Worm (Caenorhabditis elegans) whole organism, mixed stage, embryonic: ENCODE data around the gene abts-2.
A peak's percentile ranks its signal among the peaks of the same experiment; 100 is the strongest.

Experiments used
- M03D4.4 ChIP-seq: sonication (generic microtip); optimal IDR thresholded peaks from 2 replicates; lab custom pipeline; 2017; ENCODE audit warnings: mild to moderate bottlenecking, missing genetic modification characterization, missing compliant biosample characterization
- bed-3 ChIP-seq: fragments of 200-800 bp; sonication (Bioruptor generic); optimal IDR thresholded peaks from 3 replicates; lab custom pipeline; 2018; ENCODE audit warnings: mild to moderate bottlenecking, missing genetic modification characterization, moderate library complexity, missing compliant biosample characterization
- blmp-1 ChIP-seq: fragments of 150-350 bp; optimal IDR thresholded peaks from 2 replicates; lab custom pipeline; 2014; ENCODE audit warnings: missing biosample characterization, missing genetic modification characterization
- ceh-39 ChIP-seq: fragments of 150-350 bp; optimal IDR thresholded peaks from 2 replicates; lab custom pipeline; 2014; ENCODE audit warnings: missing biosample characterization, missing genetic modification characterization
- ceh-43 ChIP-seq: fragments of 200-800 bp; sonication (Bioruptor generic); optimal IDR thresholded peaks from 2 replicates; lab custom pipeline; 2018; ENCODE audit warnings: mild to moderate bottlenecking, missing genetic modification characterization, moderate library complexity, missing compliant biosample characterization
- ceh-83 ChIP-seq: fragments of 200-800 bp; sonication (Bioruptor generic); optimal IDR thresholded peaks from 2 replicates; lab custom pipeline; 2018; ENCODE audit warnings: mild to moderate bottlenecking, missing genetic modification characterization, missing compliant biosample characterization
- ces-1 ChIP-seq: fragments of 150-350 bp; optimal IDR thresholded peaks from 2 replicates; lab custom pipeline; 2014; ENCODE audit warnings: missing biosample characterization, missing genetic modification reagents, missing genetic modification characterization
- cnd-1 ChIP-seq: fragments of 200-800 bp; sonication (Bioruptor generic); optimal IDR thresholded peaks from 2 replicates; lab custom pipeline; 2018; ENCODE audit warnings: mild to moderate bottlenecking, missing genetic modification characterization, missing compliant biosample characterization
- drap-1 ChIP-seq: fragments of 200-800 bp; sonication (Bioruptor generic); optimal IDR thresholded peaks from 3 replicates; lab custom pipeline; 2018; ENCODE audit warnings: mild to moderate bottlenecking, missing genetic modification characterization, missing compliant biosample characterization
- elt-1 ChIP-seq: sonication (generic microtip); optimal IDR thresholded peaks from 2 replicates; lab custom pipeline; 2017; ENCODE audit warnings: missing genetic modification characterization, mild to moderate bottlenecking, missing compliant biosample characterization, antibody characterized with exemption, moderate library complexity, borderline replicate concordance; ENCODE audit not compliant: insufficient read depth
- elt-3 ChIP-seq: fragments of 150-350 bp; optimal IDR thresholded peaks from 2 replicates; lab custom pipeline; 2014; ENCODE audit warnings: missing biosample characterization, missing genetic modification characterization
- flh-1 ChIP-seq: fragments of 200-800 bp; sonication (Bioruptor generic); optimal IDR thresholded peaks from 2 replicates; lab custom pipeline; 2018; ENCODE audit warnings: mild to moderate bottlenecking, missing genetic modification characterization, moderate library complexity, missing compliant biosample characterization
- ham-2 ChIP-seq: fragments of 200-800 bp; sonication (Bioruptor generic); optimal IDR thresholded peaks from 2 replicates; lab custom pipeline; 2018; ENCODE audit warnings: mild to moderate bottlenecking, missing genetic modification characterization, missing compliant biosample characterization
- hlh-1 ChIP-seq: fragments of 150-350 bp; optimal IDR thresholded peaks from 2 replicates; lab custom pipeline; 2014; ENCODE audit warnings: missing biosample characterization, missing genetic modification reagents, missing genetic modification characterization
- lin-13 ChIP-seq: fragments of 150-350 bp; optimal IDR thresholded peaks from 2 replicates; lab custom pipeline; 2014; ENCODE audit warnings: missing biosample characterization, missing genetic modification characterization
- lin-32 ChIP-seq: fragments of 200-800 bp; sonication (Bioruptor generic); optimal IDR thresholded peaks from 2 replicates; lab custom pipeline; 2018; ENCODE audit warnings: mild to moderate bottlenecking, missing genetic modification characterization, missing compliant biosample characterization
- lsy-2 ChIP-seq: fragments of 150-350 bp; optimal IDR thresholded peaks from 2 replicates; lab custom pipeline; 2014; ENCODE audit warnings: missing biosample characterization, missing genetic modification characterization
- mab-5 ChIP-seq: fragments of 150-350 bp; optimal IDR thresholded peaks from 2 replicates; lab custom pipeline; 2014; ENCODE audit warnings: missing biosample characterization, missing genetic modification characterization
- mep-1 ChIP-seq: fragments of 150-350 bp; optimal IDR thresholded peaks from 2 replicates; lab custom pipeline; 2017; ENCODE audit warnings: missing biosample characterization, missing genetic modification reagents, missing genetic modification characterization, inconsistent platforms
- mls-2 ChIP-seq: sonication (generic microtip); optimal IDR thresholded peaks from 2 replicates; lab custom pipeline; 2016; ENCODE audit warnings: mild to moderate bottlenecking, missing genetic modification characterization, moderate library complexity, missing compliant biosample characterization
- nhr-12 ChIP-seq: fragments of 150-350 bp; optimal IDR thresholded peaks from 2 replicates; lab custom pipeline; 2014; ENCODE audit warnings: missing biosample characterization, missing genetic modification characterization
- nhr-2 ChIP-seq: fragments of 150-350 bp; optimal IDR thresholded peaks from 2 replicates; lab custom pipeline; 2014; ENCODE audit warnings: missing biosample characterization, missing genetic modification characterization
- nhr-237 ChIP-seq: fragments of 150-350 bp; optimal IDR thresholded peaks from 2 replicates; lab custom pipeline; 2014; ENCODE audit warnings: missing biosample characterization, missing genetic modification characterization
- nhr-28 ChIP-seq: fragments of 150-350 bp; optimal IDR thresholded peaks from 2 replicates; lab custom pipeline; 2014; ENCODE audit warnings: missing biosample characterization, missing genetic modification characterization
- nhr-76 ChIP-seq: sonication (generic microtip); optimal IDR thresholded peaks from 2 replicates; lab custom pipeline; 2017; ENCODE audit warnings: missing biosample characterization, missing genetic modification characterization
- pha-4 ChIP-seq: fragments of 150-350 bp; optimal IDR thresholded peaks from 2 replicates; lab custom pipeline; 2018; ENCODE audit warnings: missing biosample characterization, missing genetic modification reagents, missing genetic modification characterization
- sem-2 ChIP-seq: fragments of 200-800 bp; sonication (Bioruptor generic); optimal IDR thresholded peaks from 2 replicates; lab custom pipeline; 2018; ENCODE audit warnings: mild to moderate bottlenecking, missing genetic modification characterization, missing compliant biosample characterization
- snpc-4 ChIP-seq: fragments of 150-350 bp; optimal IDR thresholded peaks from 2 replicates; lab custom pipeline; 2014; ENCODE audit warnings: missing biosample characterization, missing genetic modification characterization
- sptf-1 ChIP-seq: sonication (generic microtip); optimal IDR thresholded peaks from 2 replicates; lab custom pipeline; 2017; ENCODE audit warnings: mild to moderate bottlenecking, missing genetic modification characterization, moderate library complexity, missing compliant biosample characterization
- tbx-8 ChIP-seq: fragments of 200-800 bp; sonication (Bioruptor generic); optimal IDR thresholded peaks from 2 replicates; lab custom pipeline; 2018; ENCODE audit warnings: mild to moderate bottlenecking, missing genetic modification characterization, moderate library complexity, missing compliant biosample characterization
- unc-120 ChIP-seq: sonication (generic microtip); optimal IDR thresholded peaks from 2 replicates; lab custom pipeline; 2017; ENCODE audit warnings: missing genetic modification characterization, missing compliant biosample characterization; ENCODE audit not compliant: poor library complexity, severe bottlenecking
- unc-39 ChIP-seq: fragments of 150-350 bp; optimal IDR thresholded peaks from 2 replicates; lab custom pipeline; 2014; ENCODE audit warnings: missing biosample characterization, missing genetic modification characterization
- unc-62 ChIP-seq: fragments of 150-350 bp; optimal IDR thresholded peaks from 2 replicates; lab custom pipeline; 2014; ENCODE audit warnings: missing biosample characterization, missing genetic modification reagents, missing genetic modification characterization
- zip-8 ChIP-seq: fragments of 150-350 bp; optimal IDR thresholded peaks from 2 replicates; lab custom pipeline; 2014; ENCODE audit warnings: missing biosample characterization, missing genetic modification characterization
- ztf-11 ChIP-seq: fragments of 150-350 bp; optimal IDR thresholded peaks from 2 replicates; lab custom pipeline; 2014; ENCODE audit warnings: missing biosample characterization, missing genetic modification characterization

abts-2 gene

ce11 chrX:11563663-11564062 lies 21.8 kb upstream of the abts-2 start, which contains the start of gene trpp-9:
TSS of gene trpp-9 (plus strand) at chrX:11563923.
- TF ChIP-seq ceh-83 (GFP tag; lab: Kevin White, UChicago) (no peak), cnd-1 (tag; lab: Kevin White, UChicago) (no peak), nhr-28 (no peak), unc-120 (tag; lab: Kevin White, UChicago) (no peak), M03D4.4 (tag; lab: Kevin White, UChicago) (no peak), lin-32 (no peak), mls-2 (tag; lab: Kevin White, UChicago) (no peak), snpc-4 (tag; lab: Kevin White, UChicago) (no peak), lsy-2 (peak; percentile 29), elt-1 (peak; percentile 15), ceh-43 (GFP tag; lab: Kevin White, UChicago) (no peak), nhr-76 (tag; lab: Kevin White, UChicago) (no peak), drap-1 (GFP tag; lab: Kevin White, UChicago) (no peak), nhr-237 (no peak), elt-3 (tag; lab: Kevin White, UChicago) (no peak), tbx-8 (GFP tag; lab: Kevin White, UChicago) (no peak), bed-3 (GFP tag; lab: Kevin White, UChicago) (no peak), pha-4 (peak; percentile 36), flh-1 (no peak), mep-1 (tag; lab: Kevin White, UChicago) (peak; percentile 16), lin-13 (tag; lab: Kevin White, UChicago) (no peak), unc-39 (tag; lab: Kevin White, UChicago) (no peak), hlh-1 (peak; percentile 2), unc-62 (GFP tag; lab: Kevin White, UChicago) (no peak), zip-8 (tag; lab: Kevin White, UChicago) (no peak), ces-1 (GFP tag; lab: Kevin White, UChicago) (peak; percentile 40), ham-2 (GFP tag; lab: Kevin White, UChicago) (no peak), nhr-12 (tag; lab: Kevin White, UChicago) (no peak), ceh-39 (tag; lab: Kevin White, UChicago) (no peak), sptf-1 (tag; lab: Kevin White, UChicago) (peak; percentile 3), sem-2 (GFP tag; lab: Kevin White, UChicago) (no peak), blmp-1 (tag; lab: Kevin White, UChicago) (peak; percentile 85), nhr-2 (no peak), ztf-11 (tag; lab: Kevin White, UChicago) (no peak), mab-5 (tag; lab: Kevin White, UChicago) (no peak)
- TF ChIP-seq, all 35 proteins: peak for 8

ce11 chrX:11569744-11570359 lies 15.6 kb upstream of the abts-2 start:
- TF ChIP-seq ces-1 (GFP tag; lab: Kevin White, UChicago), result peak; percentile 98
- TF ChIP-seq zip-8 (tag; lab: Kevin White, UChicago), result no peak
- TF ChIP-seq, all 35 proteins: peak for 1

ce11 chrX:11571714-11572113 lies 13.8 kb upstream of the abts-2 start:
- peak; percentile 46 for TF ChIP-seq ces-1 (GFP tag; lab: Kevin White, UChicago)
- no peak for TF ChIP-seq lin-32

DNA sequence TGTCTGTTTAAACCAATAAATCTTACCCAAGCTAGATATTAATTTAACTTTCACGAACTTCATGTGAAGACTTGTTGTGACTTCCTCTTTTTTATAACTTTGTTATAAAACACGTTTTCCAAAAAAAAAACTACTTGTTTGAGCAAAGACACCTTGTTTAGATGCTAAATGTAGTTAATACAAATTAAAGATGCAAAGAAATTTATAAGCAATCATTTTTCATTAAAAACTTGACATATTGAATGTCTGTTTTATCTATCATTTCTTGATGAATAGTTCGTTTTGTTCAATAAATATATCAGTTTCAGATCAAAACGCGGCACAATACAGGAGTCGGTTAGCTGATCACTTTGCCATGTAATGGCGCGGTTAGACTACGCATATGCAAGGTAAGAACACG lies 13.3 kb upstream of the abts-2 start, which contains the start of gene frm-3:
Gene frm-3 (plus strand): TSS at position 301 of the 400 bp plus-strand sequence.
- TF ChIP-seq zip-8 (tag; lab: Kevin White, UChicago) (no peak), lin-13 (tag; lab: Kevin White, UChicago) (no peak), elt-3 (tag; lab: Kevin White, UChicago) (no peak), ceh-43 (GFP tag; lab: Kevin White, UChicago) (no peak), mab-5 (tag; lab: Kevin White, UChicago) (no peak), drap-1 (GFP tag; lab: Kevin White, UChicago) (no peak), blmp-1 (tag; lab: Kevin White, UChicago) (no peak), mep-1 (tag; lab: Kevin White, UChicago) (no peak), lsy-2 (no peak), unc-39 (tag; lab: Kevin White, UChicago) (no peak), ztf-11 (tag; lab: Kevin White, UChicago) (no peak), ham-2 (GFP tag; lab: Kevin White, UChicago) (no peak), lin-32 (no peak), snpc-4 (tag; lab: Kevin White, UChicago) (no peak), nhr-12 (tag; lab: Kevin White, UChicago) (no peak), unc-120 (tag; lab: Kevin White, UChicago) (no peak), ceh-39 (tag; lab: Kevin White, UChicago) (no peak), nhr-76 (tag; lab: Kevin White, UChicago) (no peak), pha-4 (no peak)
- TF ChIP-seq, all 35 proteins: peak for 0
